Fruit fly (Drosophila melanogaster) whole organism, embryonic: ENCODE data around the gene His3.3B.

Experiments used
- Atf6 ChIP-seq: fragments of 200-800 bp; sonication (Bioruptor generic); IDR thresholded peaks from 2 replicates; pipeline ENCODE4 v1.3.6; 2022; ENCODE audit warnings: missing biosample characterization, missing genetic modification characterization
- BEAF-32 ChIP-seq: fragments of 200-800 bp; sonication (Bioruptor generic); optimal IDR thresholded peaks from 3 replicates; lab custom pipeline; 2017; ENCODE audit warnings: missing biosample characterization, missing genetic modification characterization, mild to moderate bottlenecking, moderate library complexity, missing genetic modification reagents
- CG10462 ChIP-seq: fragments of 200-800 bp; sonication (Bioruptor generic); optimal IDR thresholded peaks from 2 replicates; lab custom pipeline; 2016; ENCODE audit warnings: missing biosample characterization, missing genetic modification characterization
- CG11247 ChIP-seq: fragments of 200-800 bp; sonication (Bioruptor generic); IDR thresholded peaks from 2 replicates; pipeline ENCODE4 v1.3.6; 2022; ENCODE audit warnings: missing biosample characterization, missing genetic modification characterization
- CG11504 ChIP-seq: fragments of 200-800 bp; sonication (Bioruptor generic); optimal IDR thresholded peaks from 3 replicates; lab custom pipeline; 2019; ENCODE audit warnings: missing biosample characterization, mild to moderate bottlenecking, missing genetic modification characterization, moderate library complexity
- CG12071 ChIP-seq: fragments of 200-800 bp; sonication (Bioruptor generic); optimal IDR thresholded peaks from 3 replicates; lab custom pipeline; 2018; ENCODE audit warnings: missing biosample characterization, mild to moderate bottlenecking, missing genetic modification characterization
- CG13123 ChIP-seq: fragments of 200-800 bp; sonication (Bioruptor generic); optimal IDR thresholded peaks from 2 replicates; lab custom pipeline; 2016; ENCODE audit warnings: missing biosample characterization, missing genetic modification characterization
- CG15011 ChIP-seq: fragments of 200-800 bp; sonication (Bioruptor generic); optimal IDR thresholded peaks from 3 replicates; lab custom pipeline; 2018; ENCODE audit warnings: missing biosample characterization, mild to moderate bottlenecking, missing genetic modification characterization
- CG16863 ChIP-seq: fragments of 200-800 bp; sonication (Bioruptor generic); optimal IDR thresholded peaks from 3 replicates; lab custom pipeline; 2016; ENCODE audit warnings: missing biosample characterization, missing genetic modification characterization
- CG2678 ChIP-seq: fragments of 200-800 bp; sonication (Bioruptor generic); optimal IDR thresholded peaks from 3 replicates; lab custom pipeline; 2019; ENCODE audit warnings: missing biosample characterization, mild to moderate bottlenecking, missing genetic modification characterization, moderate library complexity
- CG30431 ChIP-seq: fragments of 200-800 bp; sonication (Bioruptor generic); optimal IDR thresholded peaks from 2 replicates; lab custom pipeline; 2017; ENCODE audit warnings: missing biosample characterization, missing genetic modification characterization
- CG31388 ChIP-seq: fragments of 200-800 bp; sonication (Bioruptor generic); optimal IDR thresholded peaks from 2 replicates; lab custom pipeline; 2016; ENCODE audit warnings: missing biosample characterization, missing genetic modification characterization
- CG3281 ChIP-seq: fragments of 200-800 bp; sonication (Bioruptor generic); optimal IDR thresholded peaks from 3 replicates; lab custom pipeline; 2017; ENCODE audit warnings: missing biosample characterization, mild to moderate bottlenecking, missing genetic modification characterization
- CG4730 ChIP-seq: fragments of 200-800 bp; sonication (Bioruptor generic); IDR thresholded peaks from 2 replicates; pipeline ENCODE4 v1.3.6; 2022; ENCODE audit warnings: missing biosample characterization, missing genetic modification characterization
- CG5245 ChIP-seq: fragments of 200-800 bp; sonication (Bioruptor generic); optimal IDR thresholded peaks from 3 replicates; lab custom pipeline; 2016; ENCODE audit warnings: missing biosample characterization, missing genetic modification characterization
- CG5953 ChIP-seq: fragments of 200-800 bp; sonication (Bioruptor generic); IDR thresholded peaks from 2 replicates; pipeline ENCODE4 v1.3.6; 2022; ENCODE audit warnings: missing biosample characterization, missing genetic modification characterization
- CG6683 ChIP-seq: fragments of 200-800 bp; sonication (Bioruptor generic); optimal IDR thresholded peaks from 2 replicates; lab custom pipeline; 2017; ENCODE audit warnings: missing biosample characterization, mild to moderate bottlenecking, missing genetic modification characterization, missing genetic modification reagents
- CG8359 ChIP-seq: fragments of 200-800 bp; sonication (Bioruptor generic); optimal IDR thresholded peaks from 2 replicates; lab custom pipeline; 2017; ENCODE audit warnings: missing biosample characterization, mild to moderate bottlenecking, missing genetic modification characterization, borderline replicate concordance
- CG9215 ChIP-seq: fragments of 200-800 bp; sonication (Bioruptor generic); IDR thresholded peaks from 2 replicates; pipeline ENCODE4 v1.3.6; 2022; ENCODE audit warnings: missing biosample characterization, missing genetic modification characterization
- CoRest ChIP-seq: fragments of 200-800 bp; sonication (Bioruptor generic); optimal IDR thresholded peaks from 3 replicates; lab custom pipeline; 2018; ENCODE audit warnings: missing biosample characterization, mild to moderate bottlenecking, missing genetic modification characterization, moderate library complexity
- Dbx ChIP-seq: fragments of 200-800 bp; sonication (Bioruptor generic); IDR thresholded peaks from 3 replicates; pipeline ENCODE4 v1.3.6; 2022; ENCODE audit warnings: missing biosample characterization, missing genetic modification characterization
- Dll ChIP-seq: fragments of 200-800 bp; sonication (Bioruptor generic); IDR thresholded peaks from 4 replicates; pipeline ENCODE4 v1.3.6; 2022; ENCODE audit warnings: missing biosample characterization, missing genetic modification characterization; ENCODE audit not compliant: partially characterized antibody
- E2f1 ChIP-seq: fragments of 200-800 bp; sonication (Bioruptor generic); IDR thresholded peaks from 2 replicates; pipeline ENCODE4 v1.3.6; 2022; ENCODE audit warnings: missing biosample characterization, missing genetic modification characterization
- Hey ChIP-seq: fragments of 200-800 bp; sonication (Bioruptor generic); optimal IDR thresholded peaks from 3 replicates; lab custom pipeline; 2018; ENCODE audit warnings: missing biosample characterization, mild to moderate bottlenecking, missing genetic modification characterization
- HmgD ChIP-seq: fragments of 200-800 bp; sonication (Bioruptor generic); optimal IDR thresholded peaks from 3 replicates; lab custom pipeline; 2016; ENCODE audit warnings: missing biosample characterization, missing genetic modification characterization
- Hr3 ChIP-seq: fragments of 200-800 bp; sonication (Bioruptor generic); optimal IDR thresholded peaks from 3 replicates; lab custom pipeline; 2016; ENCODE audit warnings: missing biosample characterization, missing genetic modification characterization
- Myb ChIP-seq: fragments of 200-800 bp; sonication (Bioruptor generic); optimal IDR thresholded peaks from 2 replicates; lab custom pipeline; 2016; ENCODE audit warnings: missing biosample characterization, missing genetic modification characterization
- Neu2 ChIP-seq: fragments of 200-800 bp; sonication (Bioruptor generic); optimal IDR thresholded peaks from 3 replicates; lab custom pipeline; 2016; ENCODE audit warnings: missing biosample characterization, missing genetic modification characterization, borderline replicate concordance
- NfI ChIP-seq: fragments of 200-800 bp; sonication (Bioruptor generic); optimal IDR thresholded peaks from 3 replicates; lab custom pipeline; 2018; ENCODE audit warnings: missing biosample characterization, mild to moderate bottlenecking, missing genetic modification characterization, moderate library complexity
- Sry-β ChIP-seq: fragments of 200-800 bp; sonication (Bioruptor generic); optimal IDR thresholded peaks from 2 replicates; lab custom pipeline; 2018; ENCODE audit warnings: missing biosample characterization, mild to moderate bottlenecking, missing genetic modification characterization, moderate library complexity
- abd-A ChIP-seq: fragments of 200-800 bp; sonication (Bioruptor generic); optimal IDR thresholded peaks from 3 replicates; lab custom pipeline; 2019; ENCODE audit warnings: missing biosample characterization, mild to moderate bottlenecking, missing genetic modification characterization, moderate library complexity
- ara ChIP-seq: fragments of 200-800 bp; sonication (Bioruptor generic); IDR thresholded peaks from 2 replicates; pipeline ENCODE4 v1.3.6; 2022; ENCODE audit warnings: missing biosample characterization, missing genetic modification characterization
- ase ChIP-seq: fragments of 200-800 bp; sonication (Bioruptor generic); IDR thresholded peaks from 3 replicates; pipeline ENCODE4 v1.3.6; 2022; ENCODE audit warnings: missing biosample characterization, missing genetic modification characterization
- br ChIP-seq: fragments of >200 bp; optimal IDR thresholded peaks from 2 replicates; lab custom pipeline; 2017
- crc ChIP-seq: fragments of 200-800 bp; sonication (Bioruptor generic); optimal IDR thresholded peaks from 2 replicates; lab custom pipeline; 2016; ENCODE audit warnings: missing biosample characterization, missing genetic modification characterization
- da ChIP-seq: fragments of 200-800 bp; sonication (Bioruptor generic); optimal IDR thresholded peaks from 2 replicates; lab custom pipeline; 2016; ENCODE audit warnings: missing biosample characterization, missing genetic modification characterization
- ewg ChIP-seq: fragments of 200-800 bp; sonication (Bioruptor generic); optimal IDR thresholded peaks from 3 replicates; lab custom pipeline; 2017; ENCODE audit warnings: mild to moderate bottlenecking, missing biosample characterization, missing genetic modification reagents, missing genetic modification characterization
- fd64A ChIP-seq: fragments of 200-800 bp; sonication (Bioruptor generic); optimal IDR thresholded peaks from 3 replicates; lab custom pipeline; 2018; ENCODE audit warnings: missing biosample characterization, mild to moderate bottlenecking, missing genetic modification characterization
- fd96Cb ChIP-seq: fragments of 200-800 bp; sonication (Bioruptor generic); optimal IDR thresholded peaks from 2 replicates; lab custom pipeline; 2018; ENCODE audit warnings: missing biosample characterization, mild to moderate bottlenecking, missing genetic modification characterization, moderate library complexity
- gcm2 ChIP-seq: fragments of 200-800 bp; sonication (Bioruptor generic); optimal IDR thresholded peaks from 2 replicates; lab custom pipeline; 2016; ENCODE audit warnings: missing biosample characterization, missing genetic modification characterization
- grau ChIP-seq: fragments of 200-800 bp; optimal IDR thresholded peaks from 3 replicates; lab custom pipeline; 2019; ENCODE audit warnings: missing biosample characterization, mild to moderate bottlenecking, missing genetic modification characterization, moderate library complexity
- her ChIP-seq: fragments of 200-800 bp; sonication (Bioruptor generic); optimal IDR thresholded peaks from 2 replicates; lab custom pipeline; 2016; ENCODE audit warnings: missing biosample characterization, missing genetic modification characterization
- hkb ChIP-seq, 2 experiments: fragments of 200-800 bp in 1 of 2; fragments of >200 bp in 1 of 2; sonication (Bioruptor generic) in 1 of 2; IDR thresholded peaks in 1 of 2; optimal IDR thresholded peaks in 1 of 2; 2 replicates each; pipeline versions ENCODE4 v1.3.6 to Lab custom; 2017 to 2022; ENCODE audit warnings: missing biosample characterization in 1 of 2, missing genetic modification characterization in 1 of 2
- mam ChIP-seq: fragments of 200-800 bp; sonication (Bioruptor generic); optimal IDR thresholded peaks from 3 replicates; lab custom pipeline; 2016; ENCODE audit warnings: missing biosample characterization, missing genetic modification characterization
- mld ChIP-seq: fragments of 200-800 bp; sonication (Bioruptor generic); IDR thresholded peaks from 3 replicates; pipeline ENCODE4 v1.3.6; 2022; ENCODE audit warnings: missing biosample characterization, missing genetic modification characterization; ENCODE audit not compliant: partially characterized antibody
- otp ChIP-seq: fragments of 200-800 bp; sonication (Bioruptor generic); IDR thresholded peaks from 3 replicates; pipeline ENCODE4, ENCODE4 v1.3.6; 2022; ENCODE audit warnings: missing biosample characterization, missing genetic modification characterization
- row ChIP-seq: fragments of 200-800 bp; sonication (Bioruptor generic); IDR thresholded peaks from 3 replicates; pipeline ENCODE4 v1.3.6; 2022; ENCODE audit warnings: missing biosample characterization, missing genetic modification characterization
- sna ChIP-seq: fragments of 200-800 bp; sonication (Bioruptor generic); IDR thresholded peaks from 2 replicates; pipeline ENCODE4 v1.3.6; 2022; ENCODE audit warnings: missing biosample characterization, missing genetic modification characterization; ENCODE audit not compliant: partially characterized antibody
- stwl ChIP-seq: fragments of 200-800 bp; sonication (Bioruptor generic); optimal IDR thresholded peaks from 3 replicates; lab custom pipeline; 2018; ENCODE audit warnings: missing biosample characterization, mild to moderate bottlenecking, missing genetic modification characterization, moderate library complexity
- tio ChIP-seq: fragments of 200-800 bp; sonication (Bioruptor generic); optimal IDR thresholded peaks from 2 replicates; lab custom pipeline; 2017; ENCODE audit warnings: missing biosample characterization, missing genetic modification characterization, inconsistent platforms
- vvl ChIP-seq: fragments of 200-800 bp; sonication (Bioruptor generic); IDR thresholded peaks from 2 replicates; pipeline ENCODE4 v1.3.6; 2022; ENCODE audit warnings: missing biosample characterization, missing genetic modification characterization
- yki ChIP-seq: fragments of >200 bp; optimal IDR thresholded peaks from 3 replicates; lab custom pipeline; 2018

His3.3B gene

DNA sequence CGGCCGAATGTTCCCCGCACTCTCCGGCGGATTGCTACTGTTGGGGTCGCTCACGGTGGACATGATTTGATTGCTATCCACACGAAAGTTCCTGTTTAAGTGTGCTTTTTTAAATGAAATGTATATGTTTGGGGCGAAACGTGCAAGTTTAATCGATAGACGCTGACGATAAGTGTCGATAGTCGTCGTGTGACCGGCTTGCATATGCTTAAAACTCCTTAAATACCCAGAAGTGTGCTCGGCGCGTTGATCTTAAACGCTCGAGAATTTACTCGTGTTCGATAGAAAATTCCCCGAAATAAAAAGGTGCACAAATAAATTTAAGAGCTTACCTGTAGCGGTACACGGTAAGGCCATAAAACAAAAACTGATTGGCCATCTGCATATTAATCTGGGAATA, 5.4 kb upstream of the His3.3B start, which contains the start of the genes Zpr1 and CG44532:
Gene Zpr1, minus strand, starts transcription at position 179 of the 400 bp plus-strand sequence.
Gene CG44532, plus strand, starts transcription at position 181 of the 400 bp plus-strand sequence.
- no peak for TF ChIP-seq CG11247
- TF ChIP-seq mld (GFP tag; lab: Robert Waterston, UW) = no peak
- no peak for TF ChIP-seq CG16863 (GFP tag; lab: Kevin White, UChicago)
- TF ChIP-seq fd64A (GFP tag; lab: Kevin White, UChicago) = no peak
- TF ChIP-seq grau = no peak
- no peak for TF ChIP-seq CG10462 (GFP tag; lab: Kevin White, UChicago)
- no peak for TF ChIP-seq CG2678 (tag; lab: Kevin White, UChicago)
- TF ChIP-seq CoRest (tag; lab: Kevin White, UChicago) = no peak
- TF ChIP-seq gcm2 = no peak
- no peak for TF ChIP-seq ara (GFP tag; lab: Robert Waterston, UW)
- no peak for TF ChIP-seq CG30431 (GFP tag; lab: Kevin White, UChicago)
- peak; percentile 67 for TF ChIP-seq Dll (GFP tag; lab: Robert Waterston, UW)
- TF ChIP-seq ewg (GFP tag; lab: Kevin White, UChicago) = no peak
- TF ChIP-seq da (GFP tag; lab: Kevin White, UChicago) = no peak
- no peak for TF ChIP-seq NfI (GFP tag; lab: Kevin White, UChicago)
- no peak for TF ChIP-seq fd96Cb (tag; lab: Kevin White, UChicago)
- no peak for TF ChIP-seq CG15011 (GFP tag; lab: Kevin White, UChicago)
- no peak for TF ChIP-seq ase (GFP tag; lab: Robert Waterston, UW)
- TF ChIP-seq CG5245 (GFP tag; lab: Kevin White, UChicago) = no peak
- TF ChIP-seq E2f1 = no peak
- TF ChIP-seq CG3281 (GFP tag; lab: Kevin White, UChicago) = no peak
- TF ChIP-seq Hey = no peak
- no peak for TF ChIP-seq CG9215 (GFP tag; lab: Robert Waterston, UW)
- no peak for TF ChIP-seq CG4730 (GFP tag; lab: Robert Waterston, UW)
- no peak for TF ChIP-seq br (lab: Kevin White, UChicago)
- TF ChIP-seq Sry-β (GFP tag; lab: Kevin White, UChicago) = no peak
- TF ChIP-seq tio (GFP tag; lab: Kevin White, UChicago) = no peak
- TF ChIP-seq vvl (GFP tag; lab: Robert Waterston, UW) = no peak
- no peak for TF ChIP-seq CG8359 (GFP tag; lab: Kevin White, UChicago)
- no peak for TF ChIP-seq CG11504 (tag; lab: Kevin White, UChicago)
- peak; percentile 56; the same call in 1 of the 2 replicates for TF ChIP-seq sna
- TF ChIP-seq CG13123 (GFP tag; lab: Kevin White, UChicago) = no peak
- no peak for TF ChIP-seq yki (lab: Kevin White, UChicago)
- no peak for TF ChIP-seq hkb (optimal IDR thresholded peaks at IDR 0.05; lab: Kevin White, UChicago)
- no peak for TF ChIP-seq hkb (GFP tag; IDR thresholded peaks at IDR 0.05; lab: Robert Waterston, UW)
- TF ChIP-seq mam (GFP tag; lab: Kevin White, UChicago) = no peak
- peak; percentile 32; the same call in 1 of the 3 replicates for TF ChIP-seq row (GFP tag; lab: Robert Waterston, UW)
- peak; percentile 24 for TF ChIP-seq stwl (tag; lab: Kevin White, UChicago)
- no peak for TF ChIP-seq Myb
- no peak for TF ChIP-seq crc (GFP tag; lab: Kevin White, UChicago)
- no peak for TF ChIP-seq CG12071 (GFP tag; lab: Kevin White, UChicago)
- peak; percentile 73 for TF ChIP-seq BEAF-32 (GFP tag; lab: Kevin White, UChicago)
- no peak for TF ChIP-seq CG5953 (GFP tag; lab: Robert Waterston, UW)
- no peak for TF ChIP-seq HmgD (GFP tag; lab: Kevin White, UChicago)
- TF ChIP-seq CG31388 (GFP tag; lab: Kevin White, UChicago) = no peak
- no peak for TF ChIP-seq Neu2 (GFP tag; lab: Kevin White, UChicago)
- no peak for TF ChIP-seq her
- TF ChIP-seq Dbx (GFP tag; lab: Robert Waterston, UW) = no peak
- no peak for TF ChIP-seq Hr3 (GFP tag; lab: Kevin White, UChicago)
- TF ChIP-seq CG6683 (GFP tag; lab: Kevin White, UChicago) = no peak
- TF ChIP-seq abd-A (tag; lab: Kevin White, UChicago) = no peak
- no peak for TF ChIP-seq Atf6 (GFP tag; lab: Robert Waterston, UW)
- no peak for TF ChIP-seq otp (GFP tag; lab: Robert Waterston, UW)
